Fruit fly (Drosophila melanogaster): ENCODE results near the gene ct.

DNA sequence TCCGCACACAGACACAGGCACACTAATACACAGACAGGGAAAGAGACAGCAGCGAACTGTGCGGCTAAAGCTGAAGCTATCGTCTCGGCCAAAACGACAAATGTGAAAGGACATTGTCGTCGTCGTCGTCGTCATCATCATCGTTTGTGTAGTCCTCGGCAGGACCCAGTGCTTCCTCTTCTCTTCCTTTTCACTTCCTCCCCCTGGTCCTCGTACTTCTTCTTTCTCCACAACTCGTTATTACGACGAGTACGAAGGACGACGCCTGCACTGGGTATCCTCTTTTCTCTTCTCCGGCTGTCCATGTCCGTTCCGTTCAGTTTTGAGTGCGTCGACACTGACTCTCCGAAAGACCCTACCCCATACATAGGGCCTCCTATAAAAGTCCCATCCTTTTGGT lies 17.0 kb downstream of the ct start:
- TF ChIP-seq CG11617 (GFP tag; optimal IDR thresholded peaks at IDR 0.05) (no peak), Hr96 (GFP tag; optimal IDR thresholded peaks at IDR 0.05) (no peak), CG7101 (tag; optimal IDR thresholded peaks at IDR 0.05) (no peak)

Data from whole organism, adult.